Fruit fly (Drosophila melanogaster) whole organism, adult: ENCODE measurements around the gene CG31381.

ENCODE experiments used
- CG11617 ChIP-seq: fragments of 200-800 bp; sonication (Bioruptor generic); optimal IDR thresholded peaks from 2 replicates; lab custom pipeline; 2017; ENCODE audit warnings: mild to moderate bottlenecking, missing biosample characterization, missing genetic modification reagents, missing genetic modification characterization
- CG12768 ChIP-seq: fragments of 200-800 bp; sonication (Bioruptor generic); optimal IDR thresholded peaks from 2 replicates; lab custom pipeline; 2017; ENCODE audit warnings: missing biosample characterization, missing genetic modification characterization, mild to moderate bottlenecking, moderate library complexity, missing genetic modification reagents
- CG14711 ChIP-seq: fragments of 200-800 bp; sonication (Bioruptor generic); optimal IDR thresholded peaks from 2 replicates; lab custom pipeline; 2018; ENCODE audit warnings: missing biosample characterization, mild to moderate bottlenecking, missing genetic modification characterization, moderate library complexity
- CG1620 ChIP-seq: fragments of 200-800 bp; sonication (Bioruptor generic); optimal IDR thresholded peaks from 2 replicates; lab custom pipeline; 2016; ENCODE audit warnings: missing biosample characterization, missing genetic modification characterization
- CG33017 ChIP-seq: fragments of 200-800 bp; sonication (Bioruptor generic); optimal IDR thresholded peaks from 2 replicates; lab custom pipeline; 2018; ENCODE audit warnings: missing biosample characterization, mild to moderate bottlenecking, missing genetic modification characterization, moderate library complexity
- CG5204 ChIP-seq: fragments of 200-800 bp; sonication (Bioruptor generic); optimal IDR thresholded peaks from 2 replicates; lab custom pipeline; 2016; ENCODE audit warnings: missing biosample characterization, missing genetic modification characterization
- CG7045 ChIP-seq: fragments of 200-800 bp; sonication (Bioruptor generic); optimal IDR thresholded peaks from 2 replicates; lab custom pipeline; 2017; ENCODE audit warnings: missing biosample characterization, mild to moderate bottlenecking, missing genetic modification characterization
- CG7101 ChIP-seq: fragments of 200-800 bp; sonication (Bioruptor generic); optimal IDR thresholded peaks from 2 replicates; lab custom pipeline; 2018; ENCODE audit warnings: missing biosample characterization, mild to moderate bottlenecking, missing genetic modification characterization, moderate library complexity
- Clk ChIP-seq: fragments of 200-800 bp; sonication (Bioruptor generic); optimal IDR thresholded peaks from 2 replicates; lab custom pipeline; 2017; ENCODE audit warnings: missing biosample characterization, missing genetic modification characterization
- Crg-1 ChIP-seq: fragments of 200-800 bp; sonication (Bioruptor generic); optimal IDR thresholded peaks from 2 replicates; lab custom pipeline; 2016; ENCODE audit warnings: missing biosample characterization, missing genetic modification characterization
- Hr96 ChIP-seq: fragments of 200-800 bp; sonication (Bioruptor generic); optimal IDR thresholded peaks from 2 replicates; lab custom pipeline; 2016; ENCODE audit warnings: missing biosample characterization, missing genetic modification characterization
- Mnt ChIP-seq: fragments of 200-800 bp; sonication (Bioruptor generic); optimal IDR thresholded peaks from 2 replicates; lab custom pipeline; 2016; ENCODE audit warnings: missing biosample characterization, mild to moderate bottlenecking, missing genetic modification characterization
- bab1 ChIP-seq: fragments of 200-800 bp; sonication (Bioruptor generic); optimal IDR thresholded peaks from 3 replicates; lab custom pipeline; 2019; ENCODE audit warnings: missing biosample characterization, mild to moderate bottlenecking, missing genetic modification characterization, moderate library complexity
- cic ChIP-seq: fragments of 200-800 bp; sonication (Bioruptor generic); optimal IDR thresholded peaks from 2 replicates; lab custom pipeline; 2017; ENCODE audit warnings: missing biosample characterization, mild to moderate bottlenecking, missing genetic modification characterization, moderate library complexity
- cnc ChIP-seq, 2 experiments: fragments of >200 bp; optimal IDR thresholded peaks; 2 replicates each; lab custom pipeline; 2017
- kay ChIP-seq: fragments of 200-800 bp; sonication (Bioruptor generic); peaks from one replicate; lab custom pipeline; 2016; ENCODE audit warnings: missing biosample characterization, missing genetic modification characterization, borderline replicate concordance
- ovo ChIP-seq: fragments of 200-800 bp; sonication (Bioruptor generic); optimal IDR thresholded peaks from 2 replicates; lab custom pipeline; 2016; ENCODE audit warnings: missing biosample characterization, missing genetic modification characterization
- pad ChIP-seq: fragments of 200-800 bp; sonication (Bioruptor generic); optimal IDR thresholded peaks from 3 replicates; lab custom pipeline; 2017; ENCODE audit warnings: missing biosample characterization, missing genetic modification characterization, mild to moderate bottlenecking, moderate library complexity, missing genetic modification reagents
- tj ChIP-seq: fragments of 200-800 bp; sonication (Bioruptor generic); optimal IDR thresholded peaks from 3 replicates; lab custom pipeline; 2017; ENCODE audit warnings: missing biosample characterization, mild to moderate bottlenecking, missing genetic modification characterization, moderate library complexity
- toe ChIP-seq: fragments of 200-800 bp; sonication (Bioruptor generic); optimal IDR thresholded peaks from 2 replicates; lab custom pipeline; 2016; ENCODE audit warnings: missing biosample characterization, missing genetic modification characterization

CG31381 gene

DNA sequence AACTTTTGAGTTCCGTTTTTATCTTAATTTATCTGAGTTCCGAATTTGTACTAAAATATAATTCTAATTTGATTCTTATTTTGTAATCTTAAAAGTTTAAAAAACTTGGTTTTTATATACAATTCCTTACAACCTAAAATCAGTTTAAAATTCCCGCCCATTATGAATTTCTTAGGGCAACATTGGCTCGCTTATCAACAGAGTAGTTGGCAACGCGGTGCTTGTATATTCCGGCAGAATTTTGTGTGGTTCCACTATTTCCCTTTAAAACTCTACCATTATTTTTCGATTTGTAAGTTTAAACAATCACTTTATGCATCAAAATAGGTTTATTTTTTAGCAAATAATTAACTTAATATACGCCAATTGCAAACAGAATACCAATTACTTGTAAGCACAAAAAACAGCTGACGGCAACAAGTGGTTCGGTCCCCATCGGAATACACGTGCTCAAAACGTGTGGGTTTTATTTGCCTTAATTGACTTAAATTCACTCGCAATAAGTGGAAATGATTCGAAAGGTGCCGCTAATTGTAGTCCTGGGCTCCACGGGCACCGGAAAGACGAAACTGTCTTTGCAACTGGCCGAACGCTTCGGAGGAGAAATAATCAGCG is at the start of gene CG31381, which contains the start of gene CG11089:
CG31381 (plus strand) TSS at position 203 of the 615 bp plus-strand sequence.
CG11089 (plus strand) TSS at position 203 of the 615 bp plus-strand sequence.
- TF ChIP-seq CG12768 (GFP tag; lab: Kevin White, UChicago) (no peak), toe (no peak), bab1 (GFP tag; lab: Kevin White, UChicago) (no peak), CG1620 (GFP tag; lab: Kevin White, UChicago) (no peak), CG14711 (tag; lab: Kevin White, UChicago) (no peak), Mnt (GFP tag; lab: Kevin White, UChicago) (peak; percentile 80), kay (GFP tag; lab: Kevin White, UChicago) (no peak), ovo (GFP tag; lab: Kevin White, UChicago) (no peak), CG5204 (GFP tag; lab: Kevin White, UChicago) (no peak), cic (GFP tag; lab: Kevin White, UChicago) (no peak), cnc (optimal IDR thresholded peaks at IDR 0.05; lab: Kevin White, UChicago) (no peak), tj (GFP tag; lab: Kevin White, UChicago) (peak; percentile 46), Crg-1 (GFP tag; lab: Kevin White, UChicago) (no peak)

DNA sequence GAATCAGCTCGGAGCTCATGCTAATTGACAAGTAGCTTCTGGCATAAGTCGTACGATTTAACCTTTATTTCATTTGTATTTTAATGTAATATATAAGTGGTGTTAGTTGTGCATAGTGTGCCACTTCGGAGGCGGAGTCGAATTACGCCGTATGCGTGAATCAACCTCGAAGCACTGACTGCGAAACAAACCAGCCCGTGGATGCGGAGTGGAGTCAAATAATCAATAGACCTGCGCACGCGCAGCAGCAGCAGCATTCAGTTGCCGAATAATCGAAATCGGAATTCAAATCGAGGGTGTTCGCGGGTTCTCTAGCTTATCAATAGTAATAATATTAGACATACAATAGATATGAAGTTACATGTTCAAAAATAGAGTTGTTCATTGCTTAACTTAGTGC is 48.6 kb upstream of the CG31381 start, which contains the start of gene RabX4:
RabX4 (minus strand) TSS at position 176 of the 400 bp plus-strand sequence.
- no peak for TF ChIP-seq CG11617 (GFP tag; lab: Kevin White, UChicago)
- TF ChIP-seq kay (GFP tag; lab: Kevin White, UChicago) = peak; percentile 35
- TF ChIP-seq Hr96 = no peak
- no peak for TF ChIP-seq CG33017

DNA sequence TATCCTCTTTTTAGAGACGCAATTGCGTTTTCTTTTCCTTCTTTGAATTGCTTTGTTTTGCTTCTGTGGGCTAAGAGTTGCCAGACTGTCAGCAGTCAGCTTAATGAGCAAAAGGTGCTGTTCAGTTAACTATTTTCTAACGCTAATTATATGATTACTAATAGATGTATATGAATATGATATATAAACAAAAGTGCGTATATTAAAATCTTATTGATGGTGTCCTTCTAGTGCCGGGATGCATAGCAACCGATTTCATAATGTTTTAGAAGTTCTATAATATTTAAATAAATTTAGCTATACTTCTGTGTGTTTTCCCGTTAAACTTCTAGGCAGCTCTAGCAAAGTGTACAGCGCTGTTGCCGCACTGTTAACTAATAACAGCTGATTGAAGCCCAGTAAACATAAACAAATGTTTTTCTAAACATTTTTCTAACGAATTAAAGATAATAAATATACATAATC is 46.9 kb upstream of the CG31381 start, which contains the start of the genes Kaz and CG43273:
Kaz (minus strand) TSS at position 73 of the 465 bp plus-strand sequence.
CG43273 (plus strand) TSS at position 415 of the 465 bp plus-strand sequence.
- TF ChIP-seq cnc (optimal IDR thresholded peaks at IDR 0.05; lab: Kevin White, UChicago) (no peak), Mnt (GFP tag; lab: Kevin White, UChicago) (peak; percentile 25), Crg-1 (GFP tag; lab: Kevin White, UChicago) (peak; percentile 14), CG33017 (peak; percentile 37), bab1 (GFP tag; lab: Kevin White, UChicago) (peak; percentile 76), CG12768 (GFP tag; lab: Kevin White, UChicago) (no peak), CG5204 (GFP tag; lab: Kevin White, UChicago) (peak; percentile 40), Clk (GFP tag; lab: Kevin White, UChicago) (no peak), tj (GFP tag; lab: Kevin White, UChicago) (peak; percentile 35), kay (GFP tag; lab: Kevin White, UChicago) (peak; percentile 62), Hr96 (no peak), CG11617 (GFP tag; lab: Kevin White, UChicago) (peak; percentile 54), CG7101 (tag; lab: Kevin White, UChicago) (peak; percentile 67), ovo (GFP tag; lab: Kevin White, UChicago) (peak; percentile 46), cic (GFP tag; lab: Kevin White, UChicago) (no peak), CG1620 (GFP tag; lab: Kevin White, UChicago) (peak; percentile 67), CG14711 (tag; lab: Kevin White, UChicago) (peak; percentile 67), toe (peak; percentile 71), CG7045 (GFP tag; lab: Kevin White, UChicago) (peak; percentile 41), pad (peak; percentile 36)

DNA sequence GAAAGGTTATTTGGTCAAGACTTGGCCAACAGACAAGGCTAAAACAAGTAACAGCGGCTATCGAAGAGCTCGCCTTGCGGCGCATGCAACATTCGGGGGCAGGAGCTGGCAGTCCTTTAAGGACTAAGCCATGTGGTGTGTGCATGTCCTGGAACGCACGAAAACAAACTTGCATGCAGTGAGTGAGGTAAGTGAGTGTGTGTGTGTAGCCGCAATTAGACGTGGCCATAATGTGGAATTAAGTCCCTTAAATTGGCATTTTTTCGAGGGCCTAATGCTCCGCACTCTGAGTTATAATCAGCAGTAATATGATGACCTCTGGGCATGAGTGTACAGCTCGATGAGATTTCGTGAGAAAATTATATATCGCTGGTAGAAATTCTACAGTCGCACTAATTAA is 43.2 kb upstream of the CG31381 start, which contains the start of gene sosie:
sosie (plus strand) TSS at position 301 of the 400 bp plus-strand sequence.
- TF ChIP-seq pad (no peak), Mnt (GFP tag; lab: Kevin White, UChicago) (no peak), kay (GFP tag; lab: Kevin White, UChicago) (no peak), tj (GFP tag; lab: Kevin White, UChicago) (no peak), bab1 (GFP tag; lab: Kevin White, UChicago) (no peak), cic (GFP tag; lab: Kevin White, UChicago) (no peak), Crg-1 (GFP tag; lab: Kevin White, UChicago) (no peak), CG7101 (tag; lab: Kevin White, UChicago) (no peak), ovo (GFP tag; lab: Kevin White, UChicago) (no peak), Clk (GFP tag; lab: Kevin White, UChicago) (no peak), toe (no peak), CG33017 (no peak), CG12768 (GFP tag; lab: Kevin White, UChicago) (no peak), CG14711 (tag; lab: Kevin White, UChicago) (no peak), CG1620 (GFP tag; lab: Kevin White, UChicago) (no peak), CG5204 (GFP tag; lab: Kevin White, UChicago) (no peak)

DNA sequence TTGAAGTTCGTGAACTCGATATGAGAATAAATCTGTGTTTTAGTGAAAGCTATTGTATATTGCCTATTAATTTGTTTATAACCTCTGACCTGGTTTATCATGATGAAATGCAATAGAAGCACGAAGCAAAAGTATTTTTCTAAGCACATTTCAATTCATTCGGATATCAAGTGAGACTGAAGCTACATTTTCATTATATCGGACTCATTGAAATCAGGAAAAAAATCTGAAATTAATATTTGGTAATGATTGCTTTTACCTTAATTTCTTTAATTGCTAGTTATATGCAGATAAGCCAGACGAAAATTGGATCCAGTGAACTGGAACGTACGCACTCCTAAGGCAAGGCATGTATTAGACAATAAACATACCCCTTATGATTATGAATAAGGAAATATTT is 35.8 kb upstream of the CG31381 start, which contains the start of gene CG33658:
CG33658 (minus strand) TSS at position 101 of the 400 bp plus-strand sequence.
- TF ChIP-seq CG12768 (GFP tag; lab: Kevin White, UChicago) (no peak), pad (no peak), CG1620 (GFP tag; lab: Kevin White, UChicago) (no peak), Hr96 (no peak)

DNA sequence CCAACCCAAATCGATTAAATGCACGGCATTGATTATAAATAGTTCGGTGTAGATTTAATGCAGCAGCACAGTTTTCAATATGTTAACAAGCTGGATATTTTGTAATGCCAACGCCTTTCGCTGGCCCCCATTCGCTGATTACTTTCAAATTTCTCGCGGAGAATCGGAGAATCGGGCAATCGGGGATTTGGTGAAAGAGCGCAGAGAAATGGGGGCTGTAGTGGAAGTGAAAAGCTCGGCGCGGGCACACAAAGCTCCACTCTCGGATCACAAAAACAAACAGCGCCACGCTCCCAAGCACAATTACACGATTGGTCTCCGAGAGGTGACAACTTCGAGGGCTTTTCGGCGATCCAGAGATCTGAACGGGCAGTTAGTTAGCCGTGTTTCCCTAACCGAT is 35.2 kb upstream of the CG31381 start, which contains the start of gene Esp:
Esp (plus strand) TSS at position 301 of the 400 bp plus-strand sequence.
- no peak for TF ChIP-seq cic (GFP tag; lab: Kevin White, UChicago)
- no peak for TF ChIP-seq Clk (GFP tag; lab: Kevin White, UChicago)
- no peak for TF ChIP-seq CG33017
- no peak for TF ChIP-seq CG5204 (GFP tag; lab: Kevin White, UChicago)
- TF ChIP-seq Hr96 = no peak
- no peak for TF ChIP-seq CG14711 (tag; lab: Kevin White, UChicago)
- no peak for TF ChIP-seq CG7101 (tag; lab: Kevin White, UChicago)
- TF ChIP-seq tj (GFP tag; lab: Kevin White, UChicago) = no peak
- no peak for TF ChIP-seq kay (GFP tag; lab: Kevin White, UChicago)
- no peak for TF ChIP-seq CG1620 (GFP tag; lab: Kevin White, UChicago)
- TF ChIP-seq CG11617 (GFP tag; lab: Kevin White, UChicago) = no peak
- no peak for TF ChIP-seq pad
- no peak for TF ChIP-seq CG12768 (GFP tag; lab: Kevin White, UChicago)
- TF ChIP-seq Mnt (GFP tag; lab: Kevin White, UChicago) = no peak
- TF ChIP-seq CG7045 (GFP tag; lab: Kevin White, UChicago) = no peak
- no peak for TF ChIP-seq Crg-1 (GFP tag; lab: Kevin White, UChicago)
- no peak for TF ChIP-seq cnc (optimal IDR thresholded peaks at IDR 0.05; lab: Kevin White, UChicago)
- TF ChIP-seq bab1 (GFP tag; lab: Kevin White, UChicago) = no peak
- TF ChIP-seq toe = no peak
- TF ChIP-seq ovo (GFP tag; lab: Kevin White, UChicago) = no peak
